Fruit fly (Drosophila melanogaster) whole organism, pupa: ENCODE measurements around the gene CG7251.
A peak's percentile ranks its signal among the peaks of the same experiment; 100 is the strongest.

ENCODE experiments used
- CG10348 ChIP-seq: fragments of 200-800 bp; sonication (Bioruptor generic); IDR thresholded peaks from 2 replicates; pipeline ENCODE4 v1.3.6; 2022; ENCODE audit warnings: missing biosample characterization, missing genetic modification characterization
- CG12605 ChIP-seq: fragments of 200-800 bp; sonication (Bioruptor generic); IDR thresholded peaks from 2 replicates; pipeline ENCODE4 v1.3.6; 2022; ENCODE audit warnings: missing biosample characterization, missing genetic modification characterization
- CG13204 ChIP-seq: fragments of 200-800 bp; sonication (Bioruptor generic); optimal IDR thresholded peaks from 2 replicates; lab custom pipeline; 2018; ENCODE audit warnings: missing biosample characterization, mild to moderate bottlenecking, missing genetic modification characterization, moderate library complexity
- CG14655 ChIP-seq: fragments of 200-800 bp; sonication (Bioruptor generic); optimal IDR thresholded peaks from 3 replicates; lab custom pipeline; 2017; ENCODE audit warnings: mild to moderate bottlenecking, missing biosample characterization, missing genetic modification reagents, missing genetic modification characterization
- CG15710 ChIP-seq: fragments of 200-800 bp; sonication (Bioruptor generic); optimal IDR thresholded peaks from 2 replicates; lab custom pipeline; 2018; ENCODE audit warnings: missing biosample characterization, mild to moderate bottlenecking, missing genetic modification characterization, moderate library complexity
- CG17806 ChIP-seq: fragments of 200-800 bp; sonication (Bioruptor generic); optimal IDR thresholded peaks from 2 replicates; lab custom pipeline; 2018; ENCODE audit warnings: missing biosample characterization, mild to moderate bottlenecking, missing genetic modification characterization, moderate library complexity
- CG32121 ChIP-seq: fragments of 200-800 bp; sonication (Bioruptor generic); IDR thresholded peaks from 2 replicates; pipeline ENCODE4 v1.3.6; 2022; ENCODE audit warnings: missing biosample characterization, missing genetic modification characterization
- CG34367 ChIP-seq: fragments of 200-800 bp; sonication (Bioruptor generic); optimal IDR thresholded peaks from 2 replicates; lab custom pipeline; 2018; ENCODE audit warnings: missing biosample characterization, mild to moderate bottlenecking, missing genetic modification characterization
- CG4496 ChIP-seq: fragments of 200-800 bp; sonication (Bioruptor generic); IDR thresholded peaks from 3 replicates; pipeline ENCODE4 v1.3.6; 2022; ENCODE audit warnings: missing biosample characterization, missing genetic modification characterization
- CG8159 ChIP-seq: fragments of 200-800 bp; sonication (Bioruptor generic); optimal IDR thresholded peaks from 3 replicates; lab custom pipeline; 2018; ENCODE audit warnings: missing biosample characterization, mild to moderate bottlenecking, missing genetic modification characterization, moderate library complexity
- CG8301 ChIP-seq: fragments of 200-800 bp; sonication (Bioruptor generic); optimal IDR thresholded peaks from 2 replicates; lab custom pipeline; 2018; ENCODE audit warnings: missing biosample characterization, mild to moderate bottlenecking, missing genetic modification characterization
- CG9948 ChIP-seq: fragments of 200-800 bp; sonication (Bioruptor generic); optimal IDR thresholded peaks from 2 replicates; lab custom pipeline; 2018; ENCODE audit warnings: missing biosample characterization, mild to moderate bottlenecking, missing genetic modification characterization, moderate library complexity
- D1 ChIP-seq: fragments of 200-800 bp; sonication (Bioruptor generic); optimal IDR thresholded peaks from 2 replicates; lab custom pipeline; 2018; ENCODE audit warnings: missing biosample characterization, mild to moderate bottlenecking, missing genetic modification characterization, moderate library complexity
- EcR ChIP-seq: fragments of 200-800 bp; sonication (Bioruptor generic); optimal IDR thresholded peaks from 3 replicates; lab custom pipeline; 2019; ENCODE audit warnings: missing biosample characterization, missing genetic modification characterization, mild to moderate bottlenecking, moderate library complexity, missing genetic modification reagents
- Ets98B ChIP-seq: fragments of 200-800 bp; sonication (Bioruptor generic); IDR thresholded peaks from 2 replicates; pipeline ENCODE4 v1.3.6; 2022; ENCODE audit warnings: missing biosample characterization, missing genetic modification characterization
- Pif1A ChIP-seq: fragments of 200-800 bp; sonication (Bioruptor generic); optimal IDR thresholded peaks from 3 replicates; lab custom pipeline; 2016; ENCODE audit warnings: missing biosample characterization, missing genetic modification characterization
- Pif1B ChIP-seq: fragments of 200-800 bp; sonication (Bioruptor generic); optimal IDR thresholded peaks from 3 replicates; lab custom pipeline; 2016; ENCODE audit warnings: missing biosample characterization, missing genetic modification characterization
- Snoo ChIP-seq: fragments of 200-800 bp; sonication (Bioruptor generic); optimal IDR thresholded peaks from 3 replicates; lab custom pipeline; 2017; ENCODE audit warnings: missing biosample characterization, mild to moderate bottlenecking, missing genetic modification characterization, inconsistent platforms
- fd96Ca ChIP-seq: fragments of 200-800 bp; sonication (Bioruptor generic); IDR thresholded peaks from 3 replicates; pipeline ENCODE4 v1.3.6; 2022; ENCODE audit warnings: missing biosample characterization, missing genetic modification characterization
- gl ChIP-seq: fragments of 200-800 bp; sonication (Bioruptor generic); optimal IDR thresholded peaks from 2 replicates; lab custom pipeline; 2018; ENCODE audit warnings: missing biosample characterization, mild to moderate bottlenecking, missing genetic modification characterization
- rn ChIP-seq: fragments of 200-800 bp; sonication (Bioruptor generic); IDR thresholded peaks from 2 replicates; pipeline ENCODE4 v1.3.6; 2022; ENCODE audit warnings: missing biosample characterization, missing genetic modification characterization

Gene CG7251

dm6 chr2L:5610108-5610507 lies 21.9 kb upstream of the CG7251 start:
- TF ChIP-seq CG34367 (tag; lab: Kevin White, UChicago) (no peak), CG12605 (no peak), CG17806 (no peak), fd96Ca (GFP tag; lab: Robert Waterston, UW) (no peak), CG8159 (tag; lab: Kevin White, UChicago) (peak; percentile 0)

dm6 chr2L:5596533-5596932 lies 8.3 kb upstream of the CG7251 start, which contains the start of gene CG18266:
Gene CG18266, plus strand, starts transcription at chr2L:5596833.
- TF ChIP-seq fd96Ca (GFP tag; lab: Robert Waterston, UW) (no peak), CG15710 (tag; lab: Kevin White, UChicago) (no peak), CG8159 (tag; lab: Kevin White, UChicago) (no peak), EcR (no peak), CG32121 (no peak), CG17806 (no peak), CG8301 (tag; lab: Kevin White, UChicago) (no peak), Pif1A (no peak), D1 (tag; lab: Kevin White, UChicago) (no peak), CG14655 (GFP tag; lab: Kevin White, UChicago) (no peak), Snoo (no peak), CG12605 (no peak), CG9948 (tag; lab: Kevin White, UChicago) (no peak)

- no peak for TF ChIP-seq CG17806
- no peak for TF ChIP-seq CG8159 (tag; lab: Kevin White, UChicago)
- TF ChIP-seq CG13204 = no peak
- TF ChIP-seq CG12605 = no peak
Observed at dm6 chr2L:5593839-5594238, 5.6 kb upstream of the CG7251 start.

dm6 chr2L:5581016-5581415 lies 7.2 kb downstream of the CG7251 start, which contains the start of gene CG14011:
Gene CG14011, minus strand, starts transcription at chr2L:5581116.
- no peak for TF ChIP-seq CG9948 (tag; lab: Kevin White, UChicago)
- no peak for TF ChIP-seq CG10348 (GFP tag; lab: Robert Waterston, UW)
- no peak for TF ChIP-seq CG15710 (tag; lab: Kevin White, UChicago)
- no peak for TF ChIP-seq CG12605
- TF ChIP-seq Ets98B = no peak
- no peak for TF ChIP-seq EcR
- no peak for TF ChIP-seq CG8301 (tag; lab: Kevin White, UChicago)
- no peak for TF ChIP-seq CG17806
- no peak for TF ChIP-seq fd96Ca (GFP tag; lab: Robert Waterston, UW)
- no peak for TF ChIP-seq CG4496 (GFP tag; lab: Robert Waterston, UW)
- TF ChIP-seq gl (tag; lab: Kevin White, UChicago) = no peak

- peak; percentile 48 for TF ChIP-seq CG14655 (GFP tag; lab: Kevin White, UChicago)
- peak; percentile 30 for TF ChIP-seq Pif1A
- TF ChIP-seq fd96Ca (GFP tag; lab: Robert Waterston, UW) = peak; percentile 49; the same call in 2 of the 3 replicates
- peak; percentile 43; the same call in 1 of the 2 replicates for TF ChIP-seq Ets98B
- no peak for TF ChIP-seq CG34367 (tag; lab: Kevin White, UChicago)
- TF ChIP-seq CG8159 (tag; lab: Kevin White, UChicago) = peak; percentile 62
- TF ChIP-seq Pif1B (GFP tag; lab: Kevin White, UChicago) = peak; percentile 26
- TF ChIP-seq D1 (tag; lab: Kevin White, UChicago) = no peak
- TF ChIP-seq CG17806 = no peak
- TF ChIP-seq CG4496 (GFP tag; lab: Robert Waterston, UW) = no peak
- TF ChIP-seq CG32121 = no peak
- TF ChIP-seq CG15710 (tag; lab: Kevin White, UChicago) = peak; percentile 57
- TF ChIP-seq Snoo = no peak
- no peak for TF ChIP-seq gl (tag; lab: Kevin White, UChicago)
- TF ChIP-seq rn (GFP tag; lab: Robert Waterston, UW) = no peak
Observed at dm6 chr2L:5569503-5569902, 18.7 kb downstream of the CG7251 start.

dm6 chr2L:5567103-5567502 lies 21.1 kb downstream of the CG7251 start:
- TF ChIP-seq CG9948 (tag; lab: Kevin White, UChicago) (peak; percentile 57), Pif1B (GFP tag; lab: Kevin White, UChicago) (peak; percentile 0), CG17806 (peak; percentile 60), CG15710 (tag; lab: Kevin White, UChicago) (peak; percentile 64), CG14655 (GFP tag; lab: Kevin White, UChicago) (peak; percentile 63), CG34367 (tag; lab: Kevin White, UChicago) (peak; percentile 30), D1 (tag; lab: Kevin White, UChicago) (no peak), Ets98B (peak; percentile 84), CG4496 (GFP tag; lab: Robert Waterston, UW) (peak; percentile 89), CG8301 (tag; lab: Kevin White, UChicago) (peak; percentile 63), CG10348 (GFP tag; lab: Robert Waterston, UW) (no peak), Pif1A (peak; percentile 20), fd96Ca (GFP tag; lab: Robert Waterston, UW) (peak; percentile 44; the same call in 1 of the 3 replicates), rn (GFP tag; lab: Robert Waterston, UW) (peak; percentile 40; the same call in 1 of the 2 replicates), CG12605 (peak; percentile 81), CG8159 (tag; lab: Kevin White, UChicago) (peak; percentile 71), CG13204 (no peak), gl (tag; lab: Kevin White, UChicago) (no peak), EcR (no peak), CG32121 (peak; percentile 72; the same call in 1 of the 2 replicates), Snoo (no peak)
- TF ChIP-seq, all 21 proteins: peak for 15
